Fruit fly (Drosophila melanogaster): ENCODE results near the gene CG9967.
A peak's percentile ranks its signal among the peaks of the same experiment; 100 is the strongest.

CG9967 gene

DNA sequence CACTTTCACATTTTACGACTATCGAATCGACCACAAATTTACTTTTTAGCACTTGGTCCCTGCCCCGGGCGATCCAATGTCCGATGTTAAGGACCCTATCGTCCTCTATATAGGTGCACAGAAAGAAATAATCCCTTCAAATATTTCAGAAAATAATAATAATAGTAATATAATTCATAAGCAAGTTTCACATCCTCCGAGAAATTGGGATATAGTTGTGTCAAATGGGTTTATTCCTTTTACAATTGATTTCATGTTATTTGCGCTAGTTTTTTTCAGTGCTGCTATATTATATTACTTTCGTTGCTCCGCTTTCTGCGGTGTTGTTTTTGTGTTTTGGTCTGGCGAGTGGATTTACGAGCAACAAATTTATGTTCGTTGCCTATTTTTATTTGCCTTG is 8.7 kb downstream of the CG9967 start (continued):
- TF ChIP-seq Fer3 (tag; optimal IDR thresholded peaks at IDR 0.05): peak; percentile 47
- TF ChIP-seq CG31441 (GFP tag; IDR thresholded peaks at IDR 0.05): peak; percentile 45; the same call in 1 of the 2 replicates
- no peak for TF ChIP-seq Oaz (GFP tag; IDR thresholded peaks at IDR 0.05)
- TF ChIP-seq CG10267 (tag; optimal IDR thresholded peaks at IDR 0.05): peak; percentile 14
- TF ChIP-seq CG7745 (tag; optimal IDR thresholded peaks at IDR 0.05): no peak
- TF ChIP-seq CG4820 (GFP tag; optimal IDR thresholded peaks at IDR 0.05): no peak
- TF ChIP-seq Fer1 (GFP tag; optimal IDR thresholded peaks at IDR 0.05): no peak
- TF ChIP-seq sna (GFP tag; IDR thresholded peaks at IDR 0.05; ENCODE audit: partially characterized antibody): no peak
- TF ChIP-seq Hr51 (GFP tag; optimal IDR thresholded peaks at IDR 0.05): peak in 1 of 2 experiments; percentile 60
- TF ChIP-seq z (GFP tag; IDR thresholded peaks at IDR 0.05): no peak
- peak; percentile 11 for TF ChIP-seq CG34376 (GFP tag; optimal IDR thresholded peaks at IDR 0.05)
- no peak for TF ChIP-seq slou (GFP tag; optimal IDR thresholded peaks at IDR 0.05)
- no peak for TF ChIP-seq CG13624 (GFP tag; optimal IDR thresholded peaks at IDR 0.05)
- TF ChIP-seq CG12299 (tag; optimal IDR thresholded peaks at IDR 0.05): no peak
- no peak for TF ChIP-seq Myb (GFP tag; optimal IDR thresholded peaks at IDR 0.05)
- TF ChIP-seq CG4424 (GFP tag; optimal IDR thresholded peaks at IDR 0.05): peak; percentile 9
- no peak for TF ChIP-seq pnt (GFP tag; optimal IDR thresholded peaks at IDR 0.05)
- TF ChIP-seq CG6654 (GFP tag; optimal IDR thresholded peaks at IDR 0.05): no peak
- TF ChIP-seq CG32532 (GFP tag; IDR thresholded peaks at IDR 0.05): peak; percentile 54; the same call in 1 of the 2 replicates
- no peak for TF ChIP-seq CG6689 (GFP tag; IDR thresholded peaks at IDR 0.05)
- peak; percentile 52 for TF ChIP-seq CG13424 (tag; optimal IDR thresholded peaks at IDR 0.05)
- TF ChIP-seq kay (GFP tag; optimal IDR thresholded peaks at IDR 0.05): no peak
- TF ChIP-seq CG18619 (GFP tag; optimal IDR thresholded peaks at IDR 0.05): peak; percentile 20
- peak; percentile 81 for TF ChIP-seq CG18599 (GFP tag; optimal IDR thresholded peaks at IDR 0.05)
- TF ChIP-seq BtbVII (GFP tag; optimal IDR thresholded peaks at IDR 0.05): peak; percentile 15
- no peak for TF ChIP-seq prd (optimal IDR thresholded peaks at IDR 0.05)
- peak; percentile 56; the same call in 2 of the 3 replicates for TF ChIP-seq prd (GFP tag; IDR thresholded peaks at IDR 0.05)
- no peak for TF ChIP-seq Bgb (GFP tag; IDR thresholded peaks at IDR 0.05; ENCODE audit: partially characterized antibody)
- peak; percentile 38 for TF ChIP-seq bcd (GFP tag; optimal IDR thresholded peaks at IDR 0.05)
- TF ChIP-seq Ptx1 (GFP tag; IDR thresholded peaks at IDR 0.05): peak; percentile 39
- TF ChIP-seq tio (GFP tag; optimal IDR thresholded peaks at IDR 0.05): peak; percentile 10
- no peak for TF ChIP-seq CG10209 (GFP tag; optimal IDR thresholded peaks at IDR 0.05)
- TF ChIP-seq az2 (GFP tag; optimal IDR thresholded peaks at IDR 0.05): peak; percentile 6
- TF ChIP-seq CG4854 (GFP tag; optimal IDR thresholded peaks at IDR 0.05): no peak
- peak; percentile 52 for TF ChIP-seq CoRest (tag; optimal IDR thresholded peaks at IDR 0.05)
- peak; percentile 42 for TF ChIP-seq scrt (GFP tag; optimal IDR thresholded peaks at IDR 0.05)
- TF ChIP-seq BEAF-32 (GFP tag; optimal IDR thresholded peaks at IDR 0.05): no peak
- TF ChIP-seq CG11247 (GFP tag; IDR thresholded peaks at IDR 0.05): no peak
- peak; percentile 32 for TF ChIP-seq zen (tag; optimal IDR thresholded peaks at IDR 0.05)
- TF ChIP-seq Hr78 (GFP tag; optimal IDR thresholded peaks at IDR 0.05): no peak
- TF ChIP-seq lilli (GFP tag; optimal IDR thresholded peaks at IDR 0.05): peak; percentile 45
- TF ChIP-seq CG12391 (tag; optimal IDR thresholded peaks at IDR 0.05): peak; percentile 45
- peak; percentile 34 for TF ChIP-seq slbo (GFP tag; IDR thresholded peaks at IDR 0.05)
- no peak for TF ChIP-seq usp (GFP tag; optimal IDR thresholded peaks at IDR 0.05)
- TF ChIP-seq lab (GFP tag; optimal IDR thresholded peaks at IDR 0.05): peak; percentile 74
- TF ChIP-seq exex (tag; optimal IDR thresholded peaks at IDR 0.05): peak; percentile 12
- TF ChIP-seq croc (GFP tag; conservative IDR thresholded peaks at IDR 0.05): no peak
- no peak for TF ChIP-seq Sin3A (optimal IDR thresholded peaks at IDR 0.05)
- no peak for TF ChIP-seq CG9609 (GFP tag; optimal IDR thresholded peaks at IDR 0.05)
- TF ChIP-seq CG13775 (GFP tag; optimal IDR thresholded peaks at IDR 0.05): peak; percentile 33
- peak; percentile 29; the same call in 1 of the 2 replicates for TF ChIP-seq E2f2 (GFP tag; IDR thresholded peaks at IDR 0.05)
